Worm (Caenorhabditis elegans) whole organism, young adult: ENCODE measurements around the gene F47C12.6.

Source experiments
- B0019.2 ChIP-seq: fragments of 200-800 bp; sonication (Bioruptor generic); conservative IDR thresholded peaks from 2 replicates; pipeline ENCODE4 v1.3.6; 2022; ENCODE audit warnings: missing genetic modification reagents, missing genetic modification characterization, missing compliant biosample characterization
- B0035.1 ChIP-seq: sonication (generic microtip); optimal IDR thresholded peaks from 2 replicates; lab custom pipeline; 2016; ENCODE audit warnings: missing genetic modification characterization, mild to moderate bottlenecking, missing compliant biosample characterization, missing genotype, missing genetic modification reagents
- F10E7.11 ChIP-seq: sonication (generic microtip); optimal IDR thresholded peaks from 2 replicates; lab custom pipeline; 2017; ENCODE audit warnings: mild to moderate bottlenecking, missing genetic modification characterization, moderate library complexity, missing compliant biosample characterization
- F57C9.4 ChIP-seq: sonication (generic microtip); optimal IDR thresholded peaks from 2 replicates; lab custom pipeline; 2017; ENCODE audit warnings: mild to moderate bottlenecking, missing genetic modification characterization, missing compliant biosample characterization
- Y67H2A.10 ChIP-seq: fragments of 200-800 bp; sonication (Bioruptor generic); conservative IDR thresholded peaks from 2 replicates; pipeline ENCODE4 v1.3.6; 2022; ENCODE audit warnings: missing genetic modification reagents, missing genetic modification characterization, missing compliant biosample characterization
- Y95B8A.8 ChIP-seq: fragments of 200-800 bp; sonication (Bioruptor generic); IDR thresholded peaks from 2 replicates; pipeline ENCODE4 v1.3.6; 2022; ENCODE audit warnings: missing genetic modification reagents, missing genetic modification characterization, missing compliant biosample characterization
- ZK185.1 ChIP-seq: sonication (generic microtip); optimal IDR thresholded peaks from 2 replicates; lab custom pipeline; 2016; ENCODE audit warnings: mild to moderate bottlenecking, missing genetic modification characterization, missing compliant biosample characterization; ENCODE audit not compliant: poor library complexity, severe bottlenecking
- akir-1 ChIP-seq: fragments of 200-800 bp; sonication (Bioruptor generic); optimal IDR thresholded peaks from 2 replicates; lab custom pipeline; 2018; ENCODE audit warnings: mild to moderate bottlenecking, missing genetic modification characterization, moderate library complexity, missing compliant biosample characterization
- aptf-3 ChIP-seq: fragments of 200-800 bp; sonication (Bioruptor generic); IDR thresholded peaks from 2 replicates; pipeline ENCODE4 v1.3.6; 2022; ENCODE audit warnings: missing genetic modification characterization, missing compliant biosample characterization
- attf-5 ChIP-seq: fragments of 200-800 bp; sonication (Bioruptor generic); optimal IDR thresholded peaks from 2 replicates; lab custom pipeline; 2018; ENCODE audit warnings: mild to moderate bottlenecking, missing genetic modification characterization, missing compliant biosample characterization
- attf-6 ChIP-seq: fragments of 200-800 bp; sonication (Bioruptor generic); IDR thresholded peaks from 2 replicates; pipeline ENCODE4 v1.3.6; 2022; ENCODE audit warnings: missing genetic modification reagents, missing genetic modification characterization, missing compliant biosample characterization
- cebp-1 ChIP-seq, 2 experiments: fragments of 200-800 bp in 1 of 2; sonication (Bioruptor generic) in 1 of 2; sonication (generic microtip) in 1 of 2; IDR thresholded peaks in 1 of 2; optimal IDR thresholded peaks in 1 of 2; 2 replicates each; pipeline versions ENCODE4 v1.3.6 to Lab custom; 2017 to 2022; ENCODE audit warnings: missing compliant biosample characterization in 2 of 2, missing genetic modification characterization in 2 of 2, mild to moderate bottlenecking in 1 of 2, missing genetic modification reagents in 1 of 2, moderate library complexity in 1 of 2
- ceh-27 ChIP-seq: fragments of 200-800 bp; sonication (Bioruptor generic); optimal IDR thresholded peaks from 2 replicates; lab custom pipeline; 2018; ENCODE audit warnings: mild to moderate bottlenecking, missing genetic modification characterization, moderate library complexity, missing compliant biosample characterization
- dox-1 ChIP-seq: fragments of 200-800 bp; sonication (Bioruptor generic); IDR thresholded peaks from 2 replicates; pipeline ENCODE4 v1.3.6; 2022; ENCODE audit warnings: missing genetic modification reagents, missing genetic modification characterization, missing compliant biosample characterization
- dpl-1 ChIP-seq: fragments of 150-350 bp; optimal IDR thresholded peaks from 2 replicates; lab custom pipeline; 2014; ENCODE audit warnings: missing biosample characterization, missing genetic modification reagents, missing genetic modification characterization
- egl-18 ChIP-seq: fragments of 200-800 bp; sonication (Bioruptor generic); IDR thresholded peaks from 2 replicates; pipeline ENCODE4 v1.3.6; 2022; ENCODE audit warnings: missing genetic modification reagents, missing genetic modification characterization, missing compliant biosample characterization
- fkh-3 ChIP-seq: sonication (generic microtip); optimal IDR thresholded peaks from 2 replicates; lab custom pipeline; 2016; ENCODE audit warnings: mild to moderate bottlenecking, missing genetic modification characterization, missing compliant biosample characterization
- let-607 ChIP-seq, 2 experiments: fragments of 200-800 bp in 1 of 2; sonication (Bioruptor generic) in 1 of 2; sonication (generic microtip) in 1 of 2; optimal IDR thresholded peaks; 2 replicates each; lab custom pipeline; 2016 to 2018; ENCODE audit warnings: mild to moderate bottlenecking in 2 of 2, missing compliant biosample characterization in 2 of 2, missing genetic modification characterization in 2 of 2, moderate library complexity in 2 of 2, missing genotype in 1 of 2
- lin-26 ChIP-seq: fragments of 200-800 bp; sonication (Bioruptor generic); IDR thresholded peaks from 2 replicates; pipeline ENCODE4 v1.3.6; 2022; ENCODE audit warnings: missing genetic modification reagents, missing genetic modification characterization, missing compliant biosample characterization
- lsl-1 ChIP-seq: fragments of 200-800 bp; sonication (Bioruptor generic); optimal IDR thresholded peaks from 2 replicates; lab custom pipeline; 2018; ENCODE audit warnings: mild to moderate bottlenecking, missing genetic modification characterization, moderate library complexity, missing compliant biosample characterization
- madf-8 ChIP-seq: fragments of 200-800 bp; sonication (Bioruptor generic); conservative IDR thresholded peaks from 2 replicates; pipeline ENCODE4 v1.3.6; 2022; ENCODE audit warnings: missing genetic modification reagents, missing genetic modification characterization, missing compliant biosample characterization
- mcd-1 ChIP-seq: fragments of 200-800 bp; sonication (Bioruptor generic); IDR thresholded peaks from 2 replicates; pipeline ENCODE4 v1.3.6; 2022; ENCODE audit warnings: missing genetic modification reagents, missing genetic modification characterization, missing compliant biosample characterization
- nfyb-1 ChIP-seq: fragments of 200-800 bp; sonication (Bioruptor generic); IDR thresholded peaks from 2 replicates; pipeline ENCODE4 v1.3.6; 2022; ENCODE audit warnings: missing genetic modification reagents, missing genetic modification characterization, missing compliant biosample characterization
- nhr-120 ChIP-seq: fragments of 200-800 bp; sonication (Bioruptor generic); IDR thresholded peaks from 2 replicates; pipeline ENCODE4 v1.3.6; 2022; ENCODE audit warnings: missing genetic modification characterization, missing compliant biosample characterization
- nhr-179 ChIP-seq: sonication (generic microtip); optimal IDR thresholded peaks from 2 replicates; lab custom pipeline; 2016; ENCODE audit warnings: mild to moderate bottlenecking, missing genetic modification characterization, missing compliant biosample characterization
- nhr-80 ChIP-seq: sonication (generic microtip); optimal IDR thresholded peaks from 2 replicates; lab custom pipeline; 2016; ENCODE audit warnings: missing genetic modification characterization, missing compliant biosample characterization
- pha-4 ChIP-seq: fragments of 150-350 bp; sonication (generic microtip); optimal IDR thresholded peaks from 2 replicates; lab custom pipeline; 2014; ENCODE audit warnings: missing biosample characterization, missing genetic modification reagents, missing genetic modification characterization
- rpc-1 ChIP-seq, 2 experiments: fragments of 150-350 bp in 1 of 2; sonication (generic microtip) in 1 of 2; optimal IDR thresholded peaks; 2 replicates each; lab custom pipeline; 2014 to 2018; ENCODE audit warnings: missing biosample characterization in 1 of 2, missing genetic modification characterization in 1 of 2, missing genetic modification reagents in 1 of 2, missing genotype in 1 of 2
- sea-2 ChIP-seq: fragments of 200-800 bp; sonication (Bioruptor generic); IDR thresholded peaks from 2 replicates; pipeline ENCODE4 v1.3.6; 2022; ENCODE audit warnings: missing genetic modification characterization, missing compliant biosample characterization
- snpc-4 ChIP-seq, 5 experiments: fragments of 150-350 bp in 1 of 5; sonication (generic microtip) in 4 of 5; optimal IDR thresholded peaks; 2 replicates each; lab custom pipeline; 2014 to 2018; ENCODE audit warnings: missing genetic modification characterization in 5 of 5, missing biosample characterization in 3 of 5, antibody characterized with exemption in 2 of 5, mild to moderate bottlenecking in 2 of 5, missing compliant biosample characterization in 2 of 5, missing genotype in 2 of 5, moderate library complexity in 2 of 5, missing genetic modification reagents in 1 of 5
- tbp1 ChIP-seq: fragments of 200-800 bp; sonication (Bioruptor generic); optimal IDR thresholded peaks from 2 replicates; lab custom pipeline; 2018; ENCODE audit warnings: mild to moderate bottlenecking, missing genetic modification characterization, missing compliant biosample characterization
- tlf-1 ChIP-seq: fragments of 200-800 bp; sonication (Bioruptor generic); optimal IDR thresholded peaks from 2 replicates; lab custom pipeline; 2018; ENCODE audit warnings: mild to moderate bottlenecking, missing genetic modification characterization, missing compliant biosample characterization
- zfh-2 ChIP-seq: fragments of 200-800 bp; sonication (Bioruptor generic); conservative IDR thresholded peaks from 2 replicates; pipeline ENCODE4 v1.3.6; 2022; ENCODE audit warnings: missing genetic modification reagents, missing genetic modification characterization, missing compliant biosample characterization
- ztf-18 ChIP-seq: sonication (generic microtip); optimal IDR thresholded peaks from 2 replicates; lab custom pipeline; 2016; ENCODE audit warnings: missing genotype, mild to moderate bottlenecking, missing genetic modification characterization, missing compliant biosample characterization
- ztf-25 ChIP-seq: fragments of 200-800 bp; sonication (Bioruptor generic); IDR thresholded peaks from 2 replicates; pipeline ENCODE4 v1.3.6; 2022; ENCODE audit warnings: missing genetic modification reagents, missing genetic modification characterization, missing compliant biosample characterization
- ztf-6 ChIP-seq: fragments of 200-800 bp; sonication (Bioruptor generic); IDR thresholded peaks from 2 replicates; pipeline ENCODE4 v1.3.6; 2022; ENCODE audit warnings: missing genetic modification reagents, missing genetic modification characterization, missing compliant biosample characterization

Gene F47C12.6

DNA sequence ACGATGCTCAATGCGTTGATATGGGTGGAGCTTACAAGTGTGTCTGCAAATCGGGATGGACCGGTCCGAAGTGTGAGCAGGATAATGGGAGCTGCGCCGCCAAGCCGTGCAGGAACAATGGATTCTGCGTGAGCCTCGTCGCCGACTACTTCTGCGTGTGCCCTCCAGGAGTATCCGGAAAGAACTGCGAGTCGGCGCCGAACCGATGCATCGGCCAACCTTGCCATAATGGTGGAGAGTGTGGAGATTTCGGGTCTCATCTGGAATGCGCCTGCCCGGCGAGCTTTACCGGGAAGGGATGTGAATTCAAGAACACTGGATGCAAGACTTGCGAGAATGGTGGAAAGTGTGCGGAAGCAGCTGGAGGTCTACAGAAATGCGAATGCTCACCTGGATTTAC is 16.7 kb upstream of the F47C12.6 start:
- TF ChIP-seq zfh-2 (GFP tag; lab: Robert Waterston, UW): peak; percentile 75
- no peak for TF ChIP-seq snpc-4 (GFP tag; optimal IDR thresholded peaks at IDR 0.05; lab: Kevin White, UChicago)
- TF ChIP-seq snpc-4 (tag; optimal IDR thresholded peaks at IDR 0.05; lab: Kevin White, UChicago): no peak
- TF ChIP-seq Y95B8A.8 (GFP tag; lab: Robert Waterston, UW): no peak

DNA sequence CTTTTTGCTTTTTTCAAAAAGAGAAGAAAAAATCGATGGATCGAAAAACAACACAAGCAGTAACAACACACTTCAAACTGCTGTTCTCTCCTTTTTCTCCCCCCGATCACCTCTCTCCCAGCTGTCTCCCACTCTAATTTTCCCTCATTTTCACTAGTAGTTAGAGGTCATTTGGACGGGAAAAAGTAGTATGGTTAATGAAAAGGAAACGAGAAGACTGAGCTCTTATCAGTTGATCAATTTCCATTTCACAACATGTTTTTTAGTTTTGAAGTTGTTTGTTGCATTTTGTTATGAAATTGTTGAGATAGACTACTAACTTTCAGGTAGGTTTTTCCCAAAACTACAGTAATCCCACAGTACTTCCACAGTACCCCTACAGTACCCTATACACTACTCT is 15.2 kb upstream of the F47C12.6 start:
- TF ChIP-seq tbp1 (GFP tag; lab: Kevin White, UChicago) (no peak), akir-1 (GFP tag; lab: Kevin White, UChicago) (no peak), lin-26 (no peak), nhr-80 (tag; lab: Kevin White, UChicago) (peak; percentile 12), cebp-1 (GFP tag; IDR thresholded peaks at IDR 0.05; lab: Robert Waterston, UW) (peak; percentile 29; the same call in 1 of the 2 replicates), cebp-1 (tag; optimal IDR thresholded peaks at IDR 0.05; lab: Kevin White, UChicago) (peak; percentile 54)
- TF ChIP-seq, all 124 proteins: peak for 2

DNA sequence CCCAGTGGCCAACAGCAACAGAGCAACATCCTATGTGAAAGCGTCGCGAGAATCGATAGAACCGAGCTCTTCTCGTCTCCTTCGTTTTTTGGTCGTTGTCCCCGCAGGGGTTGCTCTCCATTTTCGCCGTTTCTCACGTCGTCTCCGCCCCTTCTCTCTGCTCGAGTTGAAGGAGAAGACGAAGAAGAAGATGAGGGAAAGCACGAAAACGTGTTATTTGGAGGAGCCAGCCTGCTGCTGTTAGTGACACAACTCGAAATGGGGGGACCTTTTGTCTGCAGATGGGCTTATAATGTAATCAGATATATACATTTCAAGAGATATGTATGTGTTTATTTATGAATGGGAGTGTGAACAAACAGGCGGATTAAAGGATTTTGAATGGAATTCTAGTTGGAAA is 14.5 kb upstream of the F47C12.6 start, which contains the start of gene W02C12.2:
W02C12.2 (minus strand) TSS at position 277 of the 400 bp plus-strand sequence.
- TF ChIP-seq ztf-18 (tag; lab: Kevin White, UChicago) (no peak), zfh-2 (GFP tag; lab: Robert Waterston, UW) (peak; percentile 53; the same call in 1 of the 2 replicates), ceh-27 (peak; percentile 30)

DNA sequence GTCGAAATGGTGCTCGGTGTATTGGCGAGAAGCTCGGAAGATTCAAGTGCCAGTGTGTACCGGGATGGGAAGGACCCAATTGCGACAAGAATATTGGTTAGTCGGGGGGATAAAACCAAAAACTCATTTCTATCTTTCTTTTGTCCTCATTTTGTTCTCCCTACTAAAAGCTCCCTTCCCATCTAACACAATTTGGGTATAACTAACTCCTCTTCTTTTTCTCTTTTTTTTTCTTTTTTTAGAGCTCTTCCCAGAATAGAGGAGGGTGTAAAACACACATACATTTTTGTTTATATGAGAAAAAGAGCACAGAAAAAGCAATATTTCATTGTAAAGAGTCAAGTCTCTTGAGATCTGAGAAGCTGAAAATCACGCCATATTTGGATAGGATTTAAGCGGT is 12.0 kb upstream of the F47C12.6 start:
- TF ChIP-seq dox-1: no peak
- TF ChIP-seq mcd-1 (GFP tag; lab: Robert Waterston, UW): no peak
- TF ChIP-seq rpc-1 (optimal IDR thresholded peaks at IDR 0.05; lab: Kevin White, UChicago): no peak
- TF ChIP-seq rpc-1 (tag; optimal IDR thresholded peaks at IDR 0.05; lab: Kevin White, UChicago): no peak
- TF ChIP-seq pha-4: no peak
- no peak for TF ChIP-seq tlf-1 (GFP tag; lab: Kevin White, UChicago)
- TF ChIP-seq F57C9.4 (tag; lab: Kevin White, UChicago): no peak
- TF ChIP-seq Y67H2A.10 (GFP tag; lab: Robert Waterston, UW): no peak
- TF ChIP-seq B0019.2 (GFP tag; lab: Robert Waterston, UW): no peak
- no peak for TF ChIP-seq ztf-25 (GFP tag; lab: Robert Waterston, UW)
- TF ChIP-seq sea-2 (GFP tag; lab: Robert Waterston, UW): no peak
- TF ChIP-seq attf-5 (GFP tag; lab: Kevin White, UChicago): no peak
- TF ChIP-seq ZK185.1 (tag; lab: Kevin White, UChicago): no peak
- TF ChIP-seq ztf-18 (tag; lab: Kevin White, UChicago): no peak
- TF ChIP-seq madf-8: no peak
- TF ChIP-seq, all 124 proteins: peak for 0

DNA sequence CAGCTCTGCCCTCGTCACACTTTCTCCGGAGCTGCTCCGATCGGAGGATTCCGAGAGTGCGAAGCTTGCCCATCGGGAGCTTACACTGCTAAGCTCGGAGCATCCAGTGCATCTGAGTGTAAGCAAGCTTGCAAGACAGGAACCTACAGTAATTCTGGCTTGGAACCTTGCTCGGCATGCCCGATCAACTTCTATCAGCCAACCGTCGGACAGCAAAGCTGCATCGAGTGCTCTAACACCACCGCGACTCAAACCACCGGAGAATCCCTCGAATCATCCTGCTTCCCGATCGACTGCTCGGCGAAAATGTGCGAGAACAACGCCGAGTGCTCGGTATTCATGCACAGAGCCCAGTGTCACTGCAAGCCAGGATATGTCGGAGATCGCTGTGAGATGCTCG is 11.0 kb upstream of the F47C12.6 start:
- TF ChIP-seq mcd-1 (GFP tag; lab: Robert Waterston, UW): 0 out of 2 replicates have a peak, but pooled peaks have one; percentile 20
- no peak for TF ChIP-seq dpl-1 (GFP tag; lab: Kevin White, UChicago)
- peak; percentile 71 for TF ChIP-seq zfh-2 (GFP tag; lab: Robert Waterston, UW)
- no peak for TF ChIP-seq B0035.1 (tag; lab: Kevin White, UChicago)
- TF ChIP-seq nhr-120 (GFP tag; lab: Robert Waterston, UW): no peak
- TF ChIP-seq pha-4: no peak
- no peak for TF ChIP-seq egl-18

DNA sequence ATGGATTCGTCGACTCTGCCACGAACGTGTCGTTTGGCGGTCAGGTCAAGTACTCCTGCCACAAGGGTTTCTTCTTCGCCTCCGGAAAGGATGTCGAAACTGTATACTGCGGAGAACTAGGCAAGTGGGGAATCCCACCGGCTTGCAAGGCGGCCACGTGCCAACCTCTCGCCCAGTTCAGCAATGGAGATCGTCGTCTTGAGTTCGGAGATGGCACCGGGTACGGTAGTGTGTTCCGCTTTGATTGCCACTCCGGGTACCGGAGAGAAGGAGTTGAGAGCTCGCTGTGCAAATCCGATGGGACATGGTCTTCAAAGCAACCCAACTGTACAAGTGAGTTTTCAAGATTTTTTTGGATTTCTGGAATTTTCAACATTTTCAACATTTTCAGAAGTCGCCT is 6.5 kb upstream of the F47C12.6 start:
- TF ChIP-seq attf-6 (GFP tag; lab: Robert Waterston, UW) (no peak), ceh-27 (no peak), dpl-1 (GFP tag; lab: Kevin White, UChicago) (no peak), aptf-3 (GFP tag; lab: Robert Waterston, UW) (no peak), nhr-179 (tag; lab: Kevin White, UChicago) (no peak), ztf-6 (GFP tag; lab: Robert Waterston, UW) (no peak), nhr-80 (tag; lab: Kevin White, UChicago) (no peak), nfyb-1 (GFP tag; lab: Robert Waterston, UW) (0 out of 2 replicates have a peak, but pooled peaks have one; percentile 39), zfh-2 (GFP tag; lab: Robert Waterston, UW) (peak; percentile 49; the same call in 1 of the 2 replicates), F10E7.11 (tag; lab: Kevin White, UChicago) (no peak), fkh-3 (no peak), lsl-1 (GFP tag; lab: Kevin White, UChicago) (no peak), let-607 (tag; optimal IDR thresholded peaks at IDR 0.05; lab: Kevin White, UChicago) (no peak), egl-18 (no peak)
- TF ChIP-seq, all 124 proteins: peak for 2
